Fruit fly (Drosophila melanogaster) whole organism, prepupa: ENCODE measurements around the gene TrxT.

Experiments
- CG10631 ChIP-seq: fragments of 200-800 bp; sonication (Bioruptor generic); optimal IDR thresholded peaks from 2 replicates; lab custom pipeline; 2016; ENCODE audit warnings: missing biosample characterization, missing genetic modification characterization
- CG11902 ChIP-seq: fragments of 200-800 bp; sonication (Bioruptor generic); optimal IDR thresholded peaks from 3 replicates; lab custom pipeline; 2016; ENCODE audit warnings: missing biosample characterization, missing genetic modification characterization
- CG15336 ChIP-seq: fragments of 200-800 bp; sonication (Bioruptor generic); IDR thresholded peaks from 2 replicates; pipeline ENCODE4 v1.3.6; 2022; ENCODE audit warnings: missing biosample characterization, missing genetic modification characterization
- CG1621 ChIP-seq: fragments of 200-800 bp; sonication (Bioruptor generic); optimal IDR thresholded peaks from 3 replicates; lab custom pipeline; 2018; ENCODE audit warnings: missing biosample characterization, mild to moderate bottlenecking, missing genetic modification characterization
- CG16779 ChIP-seq: fragments of 200-800 bp; sonication (Bioruptor generic); optimal IDR thresholded peaks from 3 replicates; lab custom pipeline; 2017; ENCODE audit warnings: missing biosample characterization, mild to moderate bottlenecking, missing genetic modification characterization
- CG3032 ChIP-seq: fragments of 200-800 bp; optimal IDR thresholded peaks from 2 replicates; lab custom pipeline; 2019; ENCODE audit warnings: missing biosample characterization, mild to moderate bottlenecking, missing genetic modification characterization, moderate library complexity
- CG31627 ChIP-seq: fragments of 200-800 bp; sonication (Bioruptor generic); optimal IDR thresholded peaks from 3 replicates; lab custom pipeline; 2016; ENCODE audit warnings: missing biosample characterization, missing genetic modification characterization
- CG34406 ChIP-seq: fragments of 200-800 bp; sonication (Bioruptor generic); optimal IDR thresholded peaks from 3 replicates; lab custom pipeline; 2016; ENCODE audit warnings: missing biosample characterization, missing genetic modification characterization
- CG3919 ChIP-seq: fragments of 200-800 bp; sonication (Bioruptor generic); optimal IDR thresholded peaks from 3 replicates; lab custom pipeline; 2016; ENCODE audit warnings: missing biosample characterization, missing genetic modification characterization
- CG6163 ChIP-seq: fragments of 200-800 bp; sonication (Bioruptor generic); IDR thresholded peaks from 3 replicates; pipeline ENCODE4 v1.3.6; 2022; ENCODE audit warnings: missing biosample characterization, missing genetic modification characterization
- CG6276 ChIP-seq: fragments of 200-800 bp; sonication (Bioruptor generic); optimal IDR thresholded peaks from 2 replicates; lab custom pipeline; 2017; ENCODE audit warnings: missing biosample characterization, mild to moderate bottlenecking, missing genetic modification characterization
- CG6792 ChIP-seq: fragments of 200-800 bp; sonication (Bioruptor generic); optimal IDR thresholded peaks from 3 replicates; lab custom pipeline; 2016; ENCODE audit warnings: missing biosample characterization, missing genetic modification characterization
- CG6854 ChIP-seq: fragments of 200-800 bp; sonication (Bioruptor generic); optimal IDR thresholded peaks from 2 replicates; lab custom pipeline; 2017; ENCODE audit warnings: missing biosample characterization, mild to moderate bottlenecking, missing genetic modification characterization
- CG7368 ChIP-seq: fragments of 200-800 bp; sonication (Bioruptor generic); optimal IDR thresholded peaks from 3 replicates; lab custom pipeline; 2016; ENCODE audit warnings: missing biosample characterization, missing genetic modification characterization
- CG8632 ChIP-seq: fragments of 200-800 bp; sonication (Bioruptor generic); optimal IDR thresholded peaks from 3 replicates; lab custom pipeline; 2016; ENCODE audit warnings: missing biosample characterization, missing genetic modification characterization
- Eip75B ChIP-seq: fragments of 200-800 bp; sonication (Bioruptor generic); optimal IDR thresholded peaks from 3 replicates; lab custom pipeline; 2016; ENCODE audit warnings: missing biosample characterization, missing genetic modification characterization
- Eip78C ChIP-seq: fragments of 200-800 bp; sonication (Bioruptor generic); peaks from one replicate; lab custom pipeline; 2016; ENCODE audit warnings: missing biosample characterization, missing genetic modification characterization
- Eip93F ChIP-seq: fragments of 200-800 bp; sonication (Bioruptor generic); optimal IDR thresholded peaks from 2 replicates; lab custom pipeline; 2016; ENCODE audit warnings: missing biosample characterization, mild to moderate bottlenecking, missing genetic modification characterization
- Ets96B ChIP-seq: fragments of 200-800 bp; optimal IDR thresholded peaks from 2 replicates; lab custom pipeline; 2019; ENCODE audit warnings: missing biosample characterization, mild to moderate bottlenecking, missing genetic modification characterization, moderate library complexity
- Gug ChIP-seq: fragments of 200-800 bp; sonication (Bioruptor generic); IDR thresholded peaks from 2 replicates; pipeline ENCODE4 v1.3.6; 2022; ENCODE audit warnings: missing biosample characterization, missing genetic modification characterization
- Hr39 ChIP-seq: fragments of 200-800 bp; sonication (Bioruptor generic); optimal IDR thresholded peaks from 2 replicates; lab custom pipeline; 2016; ENCODE audit warnings: missing biosample characterization, missing genetic modification characterization
- Met ChIP-seq: fragments of 200-800 bp; sonication (Bioruptor generic); optimal IDR thresholded peaks from 3 replicates; lab custom pipeline; 2016; ENCODE audit warnings: missing biosample characterization, missing genetic modification characterization
- Sox14 ChIP-seq: fragments of 200-800 bp; sonication (Bioruptor generic); optimal IDR thresholded peaks from 3 replicates; lab custom pipeline; 2016; ENCODE audit warnings: missing biosample characterization, missing genetic modification characterization
- Sox15 ChIP-seq: fragments of 200-800 bp; sonication (Bioruptor generic); optimal IDR thresholded peaks from 3 replicates; lab custom pipeline; 2016; ENCODE audit warnings: missing biosample characterization, missing genetic modification characterization
- acj6 ChIP-seq: fragments of 200-800 bp; sonication (Bioruptor generic); optimal IDR thresholded peaks from 3 replicates; lab custom pipeline; 2016; ENCODE audit warnings: missing biosample characterization, missing genetic modification characterization
- cyc ChIP-seq: fragments of 200-800 bp; sonication (Bioruptor generic); optimal IDR thresholded peaks from 3 replicates; lab custom pipeline; 2016; ENCODE audit warnings: missing biosample characterization, missing genetic modification characterization
- dac ChIP-seq: fragments of 200-800 bp; sonication (Bioruptor generic); optimal IDR thresholded peaks from 2 replicates; lab custom pipeline; 2017; ENCODE audit warnings: missing biosample characterization, mild to moderate bottlenecking, missing genetic modification characterization
- fd59A ChIP-seq: fragments of 200-800 bp; sonication (Bioruptor generic); optimal IDR thresholded peaks from 2 replicates; lab custom pipeline; 2017; ENCODE audit warnings: missing biosample characterization, mild to moderate bottlenecking, missing genetic modification characterization, missing genetic modification reagents
- fd85E ChIP-seq: fragments of 200-800 bp; sonication (Bioruptor generic); optimal IDR thresholded peaks from 3 replicates; lab custom pipeline; 2016; ENCODE audit warnings: missing biosample characterization, missing genetic modification characterization
- fkh ChIP-seq: fragments of 200-800 bp; sonication (Bioruptor generic); optimal IDR thresholded peaks from 3 replicates; lab custom pipeline; 2017; ENCODE audit warnings: missing biosample characterization, mild to moderate bottlenecking, missing genetic modification characterization, moderate library complexity
- lz ChIP-seq: fragments of 200-800 bp; sonication (Bioruptor generic); optimal IDR thresholded peaks from 3 replicates; lab custom pipeline; 2016; ENCODE audit warnings: missing biosample characterization, missing genetic modification characterization
- net ChIP-seq: fragments of 200-800 bp; sonication (Bioruptor generic); optimal IDR thresholded peaks from 3 replicates; lab custom pipeline; 2016; ENCODE audit warnings: missing biosample characterization, missing genetic modification characterization
- pdm3 ChIP-seq: fragments of 200-800 bp; sonication (Bioruptor generic); optimal IDR thresholded peaks from 3 replicates; lab custom pipeline; 2016; ENCODE audit warnings: missing biosample characterization, missing genetic modification characterization
- salr ChIP-seq, 2 experiments: fragments of 200-800 bp; sonication (Bioruptor generic); optimal IDR thresholded peaks; 3 replicates each; lab custom pipeline; 2016 to 2018; ENCODE audit warnings: missing biosample characterization in 2 of 2, missing genetic modification characterization in 2 of 2, mild to moderate bottlenecking in 1 of 2
- spab ChIP-seq: fragments of 200-800 bp; sonication (Bioruptor generic); optimal IDR thresholded peaks from 2 replicates; lab custom pipeline; 2017; ENCODE audit warnings: missing biosample characterization, mild to moderate bottlenecking, missing genetic modification characterization, missing genetic modification reagents
- ss ChIP-seq, 2 experiments: fragments of 200-800 bp; sonication (Bioruptor generic); optimal IDR thresholded peaks; 2 replicates in 1 of 2; 3 replicates in 1 of 2; lab custom pipeline; 2017 to 2018; ENCODE audit warnings: mild to moderate bottlenecking in 2 of 2, missing biosample characterization in 2 of 2, missing genetic modification characterization in 2 of 2, moderate library complexity in 1 of 2
- svp ChIP-seq: fragments of 200-800 bp; sonication (Bioruptor generic); peaks from one replicate; lab custom pipeline; 2016; ENCODE audit warnings: missing biosample characterization, missing genetic modification characterization
- topi ChIP-seq: fragments of 200-800 bp; sonication (Bioruptor generic); optimal IDR thresholded peaks from 3 replicates; lab custom pipeline; 2016; ENCODE audit warnings: missing biosample characterization, missing genetic modification characterization
- vri ChIP-seq: fragments of 200-800 bp; sonication (Bioruptor generic); optimal IDR thresholded peaks from 3 replicates; lab custom pipeline; 2016; ENCODE audit warnings: missing biosample characterization, mild to moderate bottlenecking, missing genetic modification characterization

Gene TrxT

DNA sequence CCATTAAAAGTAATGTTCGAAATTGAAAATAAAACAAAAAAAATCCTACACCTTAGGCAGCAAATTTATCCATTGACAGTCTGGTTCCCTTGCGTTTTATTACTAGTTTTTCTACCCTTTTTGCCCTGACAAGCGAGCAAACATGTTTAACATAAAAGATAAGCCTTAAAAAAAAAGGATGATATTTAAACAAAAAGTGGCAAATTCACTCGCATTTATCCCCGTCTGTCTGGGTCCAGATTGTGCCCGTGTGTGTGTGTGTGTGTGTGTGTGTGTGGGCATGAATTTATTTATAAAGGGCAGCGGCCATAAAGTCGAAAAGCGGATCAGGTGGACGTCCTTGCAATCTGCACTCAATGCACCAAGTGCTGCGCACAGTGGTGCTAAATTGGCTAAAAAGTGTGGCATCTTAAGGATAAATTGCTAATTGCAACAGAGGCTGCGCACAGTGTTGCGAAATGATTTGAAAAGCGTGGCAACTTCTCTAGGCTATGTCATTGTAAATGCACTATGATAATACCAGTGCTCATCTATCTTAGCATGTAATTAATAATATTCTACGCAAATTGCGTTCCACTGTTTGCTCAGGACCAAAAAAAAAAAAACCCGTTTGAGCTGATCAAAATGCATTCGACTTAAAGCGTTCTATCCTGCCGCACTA, 10.9 kb downstream of the TrxT start (continued):
- no peak for TF ChIP-seq Gug (GFP tag; lab: Robert Waterston, UW)
- TF ChIP-seq CG16779 (tag; lab: Kevin White, UChicago) = no peak
- TF ChIP-seq salr (GFP tag; optimal IDR thresholded peaks at IDR 0.05; lab: Kevin White, UChicago) = peak in 1 of 2 experiments; percentile 51
- peak; percentile 65 for TF ChIP-seq fd59A (GFP tag; lab: Kevin White, UChicago)
- no peak for TF ChIP-seq fkh (GFP tag; lab: Kevin White, UChicago)
- TF ChIP-seq fd85E (GFP tag; lab: Kevin White, UChicago) = no peak
- TF ChIP-seq CG31627 (GFP tag; lab: Kevin White, UChicago) = peak; percentile 9
- no peak for TF ChIP-seq Met (GFP tag; lab: Kevin White, UChicago)
- peak; percentile 34 for TF ChIP-seq CG34406
- TF ChIP-seq CG6163 (GFP tag; lab: Robert Waterston, UW) = 0 out of 3 replicates have a peak, but pooled peaks have one; percentile 67
- no peak for TF ChIP-seq dac (GFP tag; lab: Kevin White, UChicago)
- peak; percentile 55 for TF ChIP-seq topi (GFP tag; lab: Kevin White, UChicago)
- no peak for TF ChIP-seq vri (GFP tag; lab: Kevin White, UChicago)
- TF ChIP-seq CG7368 (GFP tag; lab: Kevin White, UChicago) = peak; percentile 66
- TF ChIP-seq lz (GFP tag; lab: Kevin White, UChicago) = peak; percentile 50
- peak; percentile 60 for TF ChIP-seq CG3919 (GFP tag; lab: Kevin White, UChicago)
- TF ChIP-seq CG1621 = peak; percentile 60
- TF ChIP-seq CG15336 (GFP tag; lab: Robert Waterston, UW) = no peak
- TF ChIP-seq Eip78C (GFP tag; lab: Kevin White, UChicago) = peak; percentile 91
- no peak for TF ChIP-seq Eip93F (GFP tag; lab: Kevin White, UChicago)
- peak; percentile 12 for TF ChIP-seq net (GFP tag; lab: Kevin White, UChicago)
- TF ChIP-seq pdm3 (GFP tag; lab: Kevin White, UChicago) = peak; percentile 53
- TF ChIP-seq CG8632 = peak; percentile 52
- no peak for TF ChIP-seq CG6276
- TF ChIP-seq CG6854 = no peak
- peak; percentile 61 for TF ChIP-seq spab (GFP tag; lab: Kevin White, UChicago)
- TF ChIP-seq Sox15 = peak; percentile 27
- peak; percentile 21 for TF ChIP-seq CG11902 (GFP tag; lab: Kevin White, UChicago)

DNA sequence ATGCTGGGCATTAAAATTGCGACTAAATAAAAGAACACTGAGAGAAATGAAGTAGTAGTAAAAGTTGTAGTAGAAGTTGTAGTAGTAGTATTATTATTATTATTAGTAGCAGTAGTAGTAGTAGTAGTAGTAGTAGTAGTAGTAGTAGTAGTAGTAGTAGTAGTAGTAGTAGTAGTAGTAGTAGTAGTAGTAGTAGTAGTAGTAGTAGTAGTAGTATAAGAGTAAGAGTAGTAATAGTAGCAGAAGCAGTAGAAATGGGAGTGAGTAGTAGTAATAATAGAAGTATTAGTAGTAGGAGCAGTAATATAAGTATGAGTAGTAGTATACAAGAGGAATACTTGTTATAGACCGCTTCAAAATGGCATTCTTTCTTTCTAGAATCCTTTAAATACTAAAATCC, 11.7 kb downstream of the TrxT start:
- TF ChIP-seq ss (GFP tag; optimal IDR thresholded peaks at IDR 0.05; lab: Kevin White, UChicago) (peak in 1 of 2 experiments; percentile 24), Sox14 (GFP tag; lab: Kevin White, UChicago) (peak; percentile 12), Met (GFP tag; lab: Kevin White, UChicago) (peak; percentile 5), lz (GFP tag; lab: Kevin White, UChicago) (peak; percentile 19), fkh (GFP tag; lab: Kevin White, UChicago) (no peak), CG31627 (GFP tag; lab: Kevin White, UChicago) (no peak), CG15336 (GFP tag; lab: Robert Waterston, UW) (no peak), cyc (GFP tag; lab: Kevin White, UChicago) (no peak), fd59A (GFP tag; lab: Kevin White, UChicago) (peak; percentile 17), CG3032 (peak; percentile 27), Eip78C (GFP tag; lab: Kevin White, UChicago) (peak; percentile 85), CG10631 (peak; percentile 19), Hr39 (peak; percentile 2), CG6792 (no peak), CG6163 (GFP tag; lab: Robert Waterston, UW) (peak; percentile 9; the same call in 1 of the 3 replicates), acj6 (GFP tag; lab: Kevin White, UChicago) (peak; percentile 1), svp (GFP tag; lab: Kevin White, UChicago) (peak; percentile 36), Eip93F (GFP tag; lab: Kevin White, UChicago) (no peak), Ets96B (tag; lab: Kevin White, UChicago) (peak; percentile 13), Eip75B (GFP tag; lab: Kevin White, UChicago) (peak; percentile 4), CG3919 (GFP tag; lab: Kevin White, UChicago) (peak; percentile 19)
